Worm (Caenorhabditis elegans) whole organism, early embryonic: ENCODE measurements around the gene dnj-16.

Source experiments
- B0310.2 ChIP-seq: sonication (generic microtip); optimal IDR thresholded peaks from 2 replicates; lab custom pipeline; 2016; ENCODE audit warnings: mild to moderate bottlenecking, missing genetic modification characterization, missing compliant biosample characterization
- F13C5.2 ChIP-seq: sonication (generic microtip); optimal IDR thresholded peaks from 2 replicates; lab custom pipeline; 2017; ENCODE audit warnings: mild to moderate bottlenecking, missing genetic modification characterization, inconsistent platforms, missing compliant biosample characterization
- aly-1 ChIP-seq: sonication (generic microtip); optimal IDR thresholded peaks from 2 replicates; lab custom pipeline; 2016; ENCODE audit warnings: missing genetic modification characterization, missing compliant biosample characterization
- ama-1 ChIP-seq: fragments of 150-350 bp; optimal IDR thresholded peaks from 2 replicates; lab custom pipeline; 2014
- ceh-13 ChIP-seq: fragments of 200-800 bp; sonication (Bioruptor generic); optimal IDR thresholded peaks from 2 replicates; lab custom pipeline; 2018; ENCODE audit warnings: mild to moderate bottlenecking, missing genetic modification characterization, missing compliant biosample characterization
- ceh-36 ChIP-seq: sonication (generic microtip); optimal IDR thresholded peaks from 2 replicates; lab custom pipeline; 2016; ENCODE audit warnings: missing genetic modification characterization, inconsistent platforms, missing compliant biosample characterization
- ets-7 ChIP-seq: sonication (generic microtip); optimal IDR thresholded peaks from 2 replicates; lab custom pipeline; 2016; ENCODE audit warnings: missing genotype, missing genetic modification characterization, missing compliant biosample characterization
- flt-1 ChIP-seq: fragments of 200-800 bp; sonication (Bioruptor generic); IDR thresholded peaks from 2 replicates; pipeline ENCODE4 v1.3.6; 2022; ENCODE audit warnings: missing genetic modification characterization, missing compliant biosample characterization
- hmbx-1 ChIP-seq: sonication (generic microtip); optimal IDR thresholded peaks from 2 replicates; lab custom pipeline; 2016; ENCODE audit warnings: mild to moderate bottlenecking, missing genetic modification characterization, missing compliant biosample characterization
- hmg-4 ChIP-seq: fragments of 200-800 bp; sonication (Bioruptor generic); optimal IDR thresholded peaks from 2 replicates; lab custom pipeline; 2018; ENCODE audit warnings: mild to moderate bottlenecking, missing genetic modification characterization, missing compliant biosample characterization
- hnd-1 ChIP-seq: sonication (generic microtip); optimal IDR thresholded peaks from 2 replicates; lab custom pipeline; 2016; ENCODE audit warnings: missing genetic modification characterization, missing compliant biosample characterization
- pes-1 ChIP-seq: fragments of 200-800 bp; sonication (Bioruptor generic); IDR thresholded peaks from 2 replicates; pipeline ENCODE4 v1.3.6; 2022; ENCODE audit warnings: missing genetic modification reagents, missing genetic modification characterization, missing compliant biosample characterization
- scrt-1 ChIP-seq: fragments of 200-800 bp; sonication (Bioruptor generic); IDR thresholded peaks from 2 replicates; pipeline ENCODE4 v1.3.6; 2022; ENCODE audit warnings: missing genetic modification characterization, missing compliant biosample characterization
- sea-1 ChIP-seq: fragments of 200-800 bp; sonication (Bioruptor generic); conservative IDR thresholded peaks from 2 replicates; pipeline ENCODE4 v1.3.6; 2022; ENCODE audit warnings: missing genetic modification characterization, missing compliant biosample characterization
- tbx-11 ChIP-seq: fragments of 200-800 bp; sonication (Bioruptor generic); IDR thresholded peaks from 2 replicates; pipeline ENCODE4 v1.3.6; 2022; ENCODE audit warnings: missing genetic modification characterization, missing compliant biosample characterization
- tbx-37 ChIP-seq: fragments of 200-800 bp; sonication (Bioruptor generic); conservative IDR thresholded peaks from 2 replicates; pipeline ENCODE4 v1.3.6; 2022; ENCODE audit warnings: missing genetic modification reagents, missing genetic modification characterization, missing compliant biosample characterization
- tra-4 ChIP-seq: sonication (generic microtip); optimal IDR thresholded peaks from 2 replicates; lab custom pipeline; 2017; ENCODE audit warnings: missing genetic modification characterization, missing compliant biosample characterization

The dnj-16 gene

ce11 chrIII:4175489-4175888 is 15.5 kb upstream of the dnj-16 start:
- no peak for TF ChIP-seq flt-1 (GFP tag; lab: Robert Waterston, UW)
- no peak for TF ChIP-seq tbx-37 (GFP tag; lab: Robert Waterston, UW)
- no peak for TF ChIP-seq hmg-4
- no peak for TF ChIP-seq ama-1

DNA sequence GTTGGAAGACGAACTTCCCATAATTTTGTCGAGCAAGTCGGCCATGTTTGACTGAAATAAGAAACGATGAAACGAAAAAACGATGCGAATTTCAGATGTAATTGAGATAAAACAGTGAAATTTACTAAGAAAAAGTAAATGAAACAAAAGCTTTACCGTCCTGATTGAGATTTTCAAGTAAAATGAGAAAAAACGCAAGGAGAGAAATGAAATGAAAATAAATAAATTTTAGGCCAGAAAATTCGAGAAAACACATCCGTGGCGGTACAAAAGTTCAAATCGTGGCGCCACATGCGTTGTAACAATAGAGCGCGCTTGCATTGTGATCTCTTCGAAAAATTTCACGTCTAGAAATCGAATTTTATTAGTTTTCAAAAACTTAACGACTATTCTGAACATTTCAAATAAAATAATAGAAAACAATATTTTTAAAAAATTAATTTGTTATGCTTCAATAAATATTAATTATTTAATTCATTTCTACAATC is 14.8 kb upstream of the dnj-16 start, which contains the start of the genes hrde-1 and C16C10.13:
hrde-1 (minus strand) TSS at position 51 of the 488 bp plus-strand sequence.
C16C10.13 (plus strand) TSS at position 332 of the 488 bp plus-strand sequence.
- no peak for TF ChIP-seq flt-1 (GFP tag; lab: Robert Waterston, UW)
- TF ChIP-seq aly-1 (tag; lab: Kevin White, UChicago), result no peak
- TF ChIP-seq hmbx-1 (tag; lab: Kevin White, UChicago), result no peak
- no peak for TF ChIP-seq ceh-36
- no peak for TF ChIP-seq F13C5.2

DNA sequence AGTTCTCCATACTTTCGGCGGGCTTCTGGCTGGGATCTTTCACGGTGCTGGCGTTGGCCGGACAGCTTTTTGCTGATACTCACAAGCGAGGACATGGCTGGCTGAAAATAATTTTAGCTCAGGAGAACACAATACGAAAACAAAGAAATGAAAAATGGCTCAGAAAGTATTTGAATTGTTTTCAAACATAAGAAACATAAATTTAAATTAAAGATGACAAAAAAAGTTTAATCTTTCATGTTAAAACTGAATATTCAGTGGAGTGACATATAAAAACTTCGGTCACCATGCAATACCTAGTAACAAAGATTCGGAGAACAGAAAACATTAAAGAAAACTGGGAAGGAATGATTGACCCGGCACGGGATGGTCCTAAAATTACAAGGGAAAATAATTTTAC is 12.4 kb upstream of the dnj-16 start, which contains the start of gene C16C10.2:
C16C10.2 (minus strand) TSS at position 101 of the 400 bp plus-strand sequence.
- TF ChIP-seq ceh-36, result no peak
- TF ChIP-seq ama-1, result no peak
- TF ChIP-seq hmbx-1 (tag; lab: Kevin White, UChicago), result no peak
- no peak for TF ChIP-seq hnd-1 (tag; lab: Kevin White, UChicago)
- TF ChIP-seq sea-1, result no peak
- no peak for TF ChIP-seq hmg-4
- no peak for TF ChIP-seq tbx-37 (GFP tag; lab: Robert Waterston, UW)
- no peak for TF ChIP-seq scrt-1
- no peak for TF ChIP-seq B0310.2
- no peak for TF ChIP-seq ets-7 (tag; lab: Kevin White, UChicago)
- no peak for TF ChIP-seq tbx-11 (GFP tag; lab: Robert Waterston, UW)
- TF ChIP-seq aly-1 (tag; lab: Kevin White, UChicago), result no peak
- no peak for TF ChIP-seq tra-4 (tag; lab: Kevin White, UChicago)
- TF ChIP-seq F13C5.2, result no peak
- TF ChIP-seq flt-1 (GFP tag; lab: Robert Waterston, UW), result no peak
- TF ChIP-seq ceh-13, result no peak
- no peak for TF ChIP-seq pes-1

DNA sequence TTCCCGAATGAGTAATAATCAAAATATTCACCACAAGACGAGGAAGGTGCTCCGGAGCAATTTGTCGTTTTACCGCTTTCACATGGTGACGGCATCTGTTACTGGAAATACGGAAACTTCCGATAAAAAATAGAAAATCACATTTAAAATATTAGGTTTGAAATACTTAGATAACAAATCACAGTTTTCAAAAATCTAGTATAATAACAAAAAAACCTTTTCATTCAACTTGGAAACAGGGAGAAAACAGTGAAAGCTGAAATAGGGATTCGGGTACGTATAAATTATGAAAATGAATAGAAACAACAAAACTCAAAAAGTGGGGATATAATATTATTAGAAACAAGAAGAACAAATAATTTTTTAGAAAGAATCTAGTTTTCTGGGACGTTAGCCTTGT is 9.6 kb upstream of the dnj-16 start, which contains the start of gene C16C10.1:
C16C10.1 (minus strand) TSS at position 101 of the 400 bp plus-strand sequence.
- TF ChIP-seq tbx-11 (GFP tag; lab: Robert Waterston, UW) (no peak), ceh-36 (no peak), ceh-13 (no peak), aly-1 (tag; lab: Kevin White, UChicago) (no peak), ets-7 (tag; lab: Kevin White, UChicago) (no peak), scrt-1 (no peak), sea-1 (no peak), F13C5.2 (no peak), tra-4 (tag; lab: Kevin White, UChicago) (no peak), tbx-37 (GFP tag; lab: Robert Waterston, UW) (no peak), pes-1 (no peak)

ce11 chrIII:4186751-4187309 is 4.1 kb upstream of the dnj-16 start, which contains the start of gene lars-1:
lars-1 (minus strand) TSS chrIII:4186801.
- TF ChIP-seq flt-1 (GFP tag; lab: Robert Waterston, UW) (no peak), F13C5.2 (no peak), tbx-11 (GFP tag; lab: Robert Waterston, UW) (no peak), aly-1 (tag; lab: Kevin White, UChicago) (no peak), ceh-36 (no peak), hmbx-1 (tag; lab: Kevin White, UChicago) (no peak)

DNA sequence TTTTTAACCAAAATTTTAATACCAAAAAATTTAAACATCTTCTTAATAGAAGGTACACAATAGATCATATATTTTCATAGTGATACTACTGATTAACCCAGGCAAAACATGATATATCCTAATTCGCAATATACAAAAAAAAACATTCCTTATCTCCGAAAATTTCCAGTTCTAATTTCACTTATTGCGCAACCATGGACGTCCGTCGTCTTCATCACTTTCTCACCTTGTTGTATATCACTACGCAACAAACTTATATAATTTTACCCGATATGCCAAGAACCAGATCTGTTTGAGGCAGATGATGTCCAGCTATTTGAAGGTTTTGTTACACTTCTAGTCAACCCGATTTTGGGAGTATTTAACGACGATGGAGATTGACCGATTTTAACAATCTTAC is 3.1 kb upstream of the dnj-16 start, which contains the start of gene R74.2:
R74.2 (plus strand) TSS at position 316 of the 400 bp plus-strand sequence.
- no peak for TF ChIP-seq flt-1 (GFP tag; lab: Robert Waterston, UW)
- no peak for TF ChIP-seq aly-1 (tag; lab: Kevin White, UChicago)
- no peak for TF ChIP-seq hmg-4
- no peak for TF ChIP-seq pes-1
- no peak for TF ChIP-seq tra-4 (tag; lab: Kevin White, UChicago)
- no peak for TF ChIP-seq ceh-36
- TF ChIP-seq ets-7 (tag; lab: Kevin White, UChicago), result no peak
- TF ChIP-seq hmbx-1 (tag; lab: Kevin White, UChicago), result no peak
- TF ChIP-seq ceh-13, result no peak
- TF ChIP-seq B0310.2, result no peak
- TF ChIP-seq scrt-1, result no peak
- no peak for TF ChIP-seq tbx-11 (GFP tag; lab: Robert Waterston, UW)
- no peak for TF ChIP-seq tbx-37 (GFP tag; lab: Robert Waterston, UW)
- TF ChIP-seq ama-1, result no peak
- no peak for TF ChIP-seq hnd-1 (tag; lab: Kevin White, UChicago)

- no peak for TF ChIP-seq scrt-1
- TF ChIP-seq flt-1 (GFP tag; lab: Robert Waterston, UW), result no peak
- no peak for TF ChIP-seq tbx-11 (GFP tag; lab: Robert Waterston, UW)
- TF ChIP-seq B0310.2, result no peak
- no peak for TF ChIP-seq hmbx-1 (tag; lab: Kevin White, UChicago)
- no peak for TF ChIP-seq tbx-37 (GFP tag; lab: Robert Waterston, UW)
- no peak for TF ChIP-seq ceh-13
- no peak for TF ChIP-seq ets-7 (tag; lab: Kevin White, UChicago)
- TF ChIP-seq hmg-4, result no peak
- no peak for TF ChIP-seq F13C5.2
- TF ChIP-seq ceh-36, result no peak
- no peak for TF ChIP-seq tra-4 (tag; lab: Kevin White, UChicago)
- no peak for TF ChIP-seq pes-1
- no peak for TF ChIP-seq aly-1 (tag; lab: Kevin White, UChicago)
- no peak for TF ChIP-seq sea-1
- TF ChIP-seq ama-1, result no peak
Observed at ce11 chrIII:4189602-4190001, 1.3 kb upstream of the dnj-16 start.

DNA sequence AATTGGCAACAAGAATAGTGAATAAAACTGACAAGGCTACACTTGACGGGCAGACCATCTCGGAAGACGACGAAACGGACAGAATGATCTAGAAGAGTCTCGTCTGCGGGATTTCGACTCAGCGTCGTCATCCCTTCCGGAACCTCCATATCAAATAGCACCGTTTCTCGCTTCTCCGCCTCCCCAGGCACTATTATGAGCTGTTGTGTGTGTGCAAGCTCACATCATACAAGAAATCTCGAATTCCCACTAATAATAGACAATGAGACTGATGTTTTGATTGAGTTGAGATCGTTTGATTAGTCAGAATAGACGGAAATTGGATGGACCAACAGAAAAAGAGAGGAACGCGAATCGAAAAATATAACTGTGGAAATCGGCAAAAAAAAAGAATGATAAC is 700 bp upstream of the dnj-16 start, which contains the start of gene spp-28:
spp-28 (minus strand) TSS at position 101 of the 400 bp plus-strand sequence.
- TF ChIP-seq pes-1 (no peak), scrt-1 (no peak), tra-4 (tag; lab: Kevin White, UChicago) (no peak), ets-7 (tag; lab: Kevin White, UChicago) (no peak), ceh-36 (no peak), F13C5.2 (no peak), ama-1 (no peak), hnd-1 (tag; lab: Kevin White, UChicago) (no peak), hmbx-1 (tag; lab: Kevin White, UChicago) (no peak), tbx-37 (GFP tag; lab: Robert Waterston, UW) (no peak), aly-1 (tag; lab: Kevin White, UChicago) (no peak), ceh-13 (no peak), flt-1 (GFP tag; lab: Robert Waterston, UW) (no peak), tbx-11 (GFP tag; lab: Robert Waterston, UW) (no peak), sea-1 (no peak), B0310.2 (no peak), hmg-4 (no peak)
